Fruit fly (Drosophila melanogaster) whole organism, embryonic: ENCODE measurements around the gene CG12947.

Source experiments
- Adf1 ChIP-seq: fragments of 200-800 bp; sonication (Bioruptor generic); IDR thresholded peaks from 2 replicates; pipeline ENCODE4 v1.3.6; 2022; ENCODE audit warnings: missing biosample characterization, missing genetic modification characterization
- Asciz ChIP-seq: fragments of 200-800 bp; sonication (Bioruptor generic); optimal IDR thresholded peaks from 2 replicates; lab custom pipeline; 2017; ENCODE audit warnings: missing biosample characterization, mild to moderate bottlenecking, missing genetic modification characterization, missing genetic modification reagents
- B-H1 ChIP-seq: fragments of 200-800 bp; sonication (Bioruptor generic); IDR thresholded peaks from 3 replicates; pipeline ENCODE4 v1.3.6; 2022; ENCODE audit warnings: missing biosample characterization, missing genetic modification characterization
- Bgb ChIP-seq: fragments of 200-800 bp; sonication (Bioruptor generic); IDR thresholded peaks from 2 replicates; pipeline ENCODE4 v1.3.6; 2022; ENCODE audit warnings: missing biosample characterization, missing genetic modification characterization; ENCODE audit not compliant: partially characterized antibody
- Blimp-1 ChIP-seq: fragments of 200-800 bp; sonication (Bioruptor generic); optimal IDR thresholded peaks from 3 replicates; lab custom pipeline; 2018; ENCODE audit warnings: missing biosample characterization, missing genetic modification characterization, mild to moderate bottlenecking, moderate library complexity, missing genetic modification reagents
- BtbVII ChIP-seq: fragments of 200-800 bp; sonication (Bioruptor generic); optimal IDR thresholded peaks from 3 replicates; lab custom pipeline; 2017; ENCODE audit warnings: missing biosample characterization, mild to moderate bottlenecking, missing genetic modification characterization
- CG10267 ChIP-seq: fragments of 200-800 bp; sonication (Bioruptor generic); optimal IDR thresholded peaks from 2 replicates; lab custom pipeline; 2018; ENCODE audit warnings: missing biosample characterization, mild to moderate bottlenecking, missing genetic modification characterization, moderate library complexity
- CG12659 ChIP-seq: fragments of 200-800 bp; sonication (Bioruptor generic); optimal IDR thresholded peaks from 3 replicates; lab custom pipeline; 2017; ENCODE audit warnings: mild to moderate bottlenecking, missing biosample characterization, missing genetic modification reagents, missing genetic modification characterization
- CG17912 ChIP-seq: fragments of 200-800 bp; sonication (Bioruptor generic); optimal IDR thresholded peaks from 2 replicates; lab custom pipeline; 2018; ENCODE audit warnings: missing biosample characterization, mild to moderate bottlenecking, missing genetic modification characterization
- CG1832 ChIP-seq: fragments of 200-800 bp; sonication (Bioruptor generic); optimal IDR thresholded peaks from 2 replicates; lab custom pipeline; 2017; ENCODE audit warnings: missing biosample characterization, mild to moderate bottlenecking, missing genetic modification characterization, inconsistent platforms
- CG2116 ChIP-seq: fragments of 200-800 bp; sonication (Bioruptor generic); optimal IDR thresholded peaks from 3 replicates; lab custom pipeline; 2018; ENCODE audit warnings: missing biosample characterization, mild to moderate bottlenecking, missing genetic modification characterization
- CG2712 ChIP-seq: fragments of 200-800 bp; optimal IDR thresholded peaks from 3 replicates; lab custom pipeline; 2019; ENCODE audit warnings: missing biosample characterization, mild to moderate bottlenecking, missing genetic modification characterization, moderate library complexity
- CG2889 ChIP-seq: fragments of 200-800 bp; sonication (Bioruptor generic); IDR thresholded peaks from 3 replicates; pipeline ENCODE4 v1.3.6; 2022; ENCODE audit warnings: missing biosample characterization, missing genetic modification characterization
- CG30020 ChIP-seq: fragments of 200-800 bp; optimal IDR thresholded peaks from 2 replicates; lab custom pipeline; 2019; ENCODE audit warnings: missing biosample characterization, mild to moderate bottlenecking, missing genetic modification characterization, moderate library complexity
- CG3163 ChIP-seq: fragments of 200-800 bp; sonication (Bioruptor generic); optimal IDR thresholded peaks from 3 replicates; lab custom pipeline; 2016; ENCODE audit warnings: missing biosample characterization, missing genetic modification characterization
- CG7556 ChIP-seq: fragments of 200-800 bp; sonication (Bioruptor generic); optimal IDR thresholded peaks from 2 replicates; lab custom pipeline; 2017; ENCODE audit warnings: missing biosample characterization, mild to moderate bottlenecking, missing genetic modification characterization
- CG9215 ChIP-seq: fragments of 200-800 bp; sonication (Bioruptor generic); IDR thresholded peaks from 2 replicates; pipeline ENCODE4 v1.3.6; 2022; ENCODE audit warnings: missing biosample characterization, missing genetic modification characterization
- CG9727 ChIP-seq: fragments of 200-800 bp; sonication (Bioruptor generic); optimal IDR thresholded peaks from 3 replicates; lab custom pipeline; 2017; ENCODE audit warnings: missing biosample characterization, mild to moderate bottlenecking, missing genetic modification characterization
- Dad ChIP-seq: fragments of 200-800 bp; sonication (Bioruptor generic); optimal IDR thresholded peaks from 3 replicates; lab custom pipeline; 2016; ENCODE audit warnings: missing biosample characterization, missing genetic modification characterization
- Dp ChIP-seq: fragments of 200-800 bp; sonication (Bioruptor generic); optimal IDR thresholded peaks from 2 replicates; lab custom pipeline; 2018; ENCODE audit warnings: missing biosample characterization, mild to moderate bottlenecking, missing genetic modification characterization, moderate library complexity
- Gug ChIP-seq: fragments of 200-800 bp; sonication (Bioruptor generic); IDR thresholded peaks from 4 replicates; pipeline ENCODE4 v1.3.6; 2022; ENCODE audit warnings: missing biosample characterization, missing genetic modification characterization
- Hmr ChIP-seq: fragments of 200-800 bp; sonication (Bioruptor generic); optimal IDR thresholded peaks from 3 replicates; lab custom pipeline; 2017; ENCODE audit warnings: mild to moderate bottlenecking, missing biosample characterization, missing genetic modification reagents, missing genetic modification characterization
- Jarid2 ChIP-seq: fragments of 200-800 bp; sonication (Bioruptor generic); optimal IDR thresholded peaks from 3 replicates; lab custom pipeline; 2017; ENCODE audit warnings: mild to moderate bottlenecking, missing biosample characterization, missing genetic modification reagents, missing genetic modification characterization
- Lim3 ChIP-seq: fragments of 200-800 bp; sonication (Bioruptor generic); IDR thresholded peaks from 2 replicates; pipeline ENCODE4 v1.3.6; 2022; ENCODE audit warnings: missing biosample characterization, missing genetic modification characterization
- Lpt ChIP-seq: fragments of >200 bp; optimal IDR thresholded peaks from 2 replicates; lab custom pipeline; 2018; ENCODE audit warnings: missing biosample characterization, missing genetic modification characterization
- Max ChIP-seq: fragments of 200-800 bp; sonication (Bioruptor generic); optimal IDR thresholded peaks from 2 replicates; lab custom pipeline; 2016; ENCODE audit warnings: missing biosample characterization, mild to moderate bottlenecking, missing genetic modification characterization
- Stat92E ChIP-seq, 3 experiments: fragments of >200 bp in 2 of 3; fragments of 200-800 bp in 1 of 3; sonication (Bioruptor generic) in 1 of 3; optimal IDR thresholded peaks; 2 replicates each; lab custom pipeline; 2017 to 2019; ENCODE audit warnings: missing biosample characterization in 3 of 3, missing genetic modification characterization in 3 of 3, mild to moderate bottlenecking in 1 of 3, moderate library complexity in 1 of 3
- YL-1 ChIP-seq: fragments of 200-800 bp; sonication (Bioruptor generic); optimal IDR thresholded peaks from 3 replicates; lab custom pipeline; 2017; ENCODE audit warnings: missing biosample characterization, mild to moderate bottlenecking, missing genetic modification characterization
- bigmax ChIP-seq: fragments of 200-800 bp; sonication (Bioruptor generic); optimal IDR thresholded peaks from 2 replicates; lab custom pipeline; 2018; ENCODE audit warnings: missing biosample characterization, mild to moderate bottlenecking, missing genetic modification characterization
- dan ChIP-seq: fragments of 200-800 bp; sonication (Bioruptor generic); IDR thresholded peaks from 2 replicates; pipeline ENCODE4 v1.3.6; 2022; ENCODE audit warnings: missing biosample characterization, missing genetic modification characterization
- dati ChIP-seq: fragments of 200-800 bp; sonication (Bioruptor generic); IDR thresholded peaks from 2 replicates; pipeline ENCODE4 v1.3.6; 2022; ENCODE audit warnings: missing biosample characterization, missing genetic modification characterization
- emc ChIP-seq: fragments of 200-800 bp; sonication (Bioruptor generic); optimal IDR thresholded peaks from 2 replicates; lab custom pipeline; 2016; ENCODE audit warnings: missing biosample characterization, missing genetic modification characterization
- fd3F ChIP-seq: fragments of 200-800 bp; sonication (Bioruptor generic); optimal IDR thresholded peaks from 2 replicates; lab custom pipeline; 2018; ENCODE audit warnings: missing biosample characterization, mild to moderate bottlenecking, missing genetic modification characterization, moderate library complexity
- gcm ChIP-seq: fragments of 200-800 bp; sonication (Bioruptor generic); optimal IDR thresholded peaks from 2 replicates; lab custom pipeline; 2019; ENCODE audit warnings: missing biosample characterization, mild to moderate bottlenecking, missing genetic modification characterization, moderate library complexity
- insv ChIP-seq, 2 experiments: fragments of 200-800 bp; sonication (Bioruptor generic); optimal IDR thresholded peaks; 3 replicates each; lab custom pipeline; 2016 to 2018; ENCODE audit warnings: missing biosample characterization in 2 of 2, missing genetic modification characterization in 2 of 2
- inv ChIP-seq: fragments of 200-800 bp; sonication (Bioruptor generic); IDR thresholded peaks from 2 replicates; pipeline ENCODE4 v1.3.6; 2022; ENCODE audit warnings: missing biosample characterization, missing genetic modification characterization; ENCODE audit not compliant: partially characterized antibody
- nerfin-2 ChIP-seq: fragments of 200-800 bp; sonication (Bioruptor generic); IDR thresholded peaks from 2 replicates; pipeline ENCODE4 v1.3.6; 2022; ENCODE audit warnings: missing biosample characterization, missing genetic modification characterization; ENCODE audit not compliant: partially characterized antibody
- psq ChIP-seq: fragments of 200-800 bp; sonication (Bioruptor generic); optimal IDR thresholded peaks from 2 replicates; lab custom pipeline; 2017; ENCODE audit warnings: missing biosample characterization, missing genetic modification characterization
- sens ChIP-seq: fragments of 200-800 bp; sonication (Bioruptor generic); peaks from one replicate; lab custom pipeline; 2016; ENCODE audit warnings: missing biosample characterization, missing genetic modification characterization
- ssp ChIP-seq: fragments of 200-800 bp; sonication (Bioruptor generic); IDR thresholded peaks from 2 replicates; pipeline ENCODE4 v1.3.6; 2022; ENCODE audit warnings: missing biosample characterization, missing genetic modification characterization
- tna ChIP-seq: fragments of 200-800 bp; sonication (Bioruptor generic); IDR thresholded peaks from 2 replicates; pipeline ENCODE4 v1.3.6; 2022; ENCODE audit warnings: missing biosample characterization, missing genetic modification characterization; ENCODE audit not compliant: partially characterized antibody
- unc-4 ChIP-seq: fragments of 200-800 bp; sonication (Bioruptor generic); IDR thresholded peaks from 2 replicates; pipeline ENCODE4 v1.3.6; 2022; ENCODE audit warnings: missing biosample characterization, missing genetic modification characterization; ENCODE audit not compliant: partially characterized antibody
- usp ChIP-seq: fragments of >200 bp; optimal IDR thresholded peaks from 2 replicates; lab custom pipeline; 2017; ENCODE audit warnings: missing biosample characterization, missing genetic modification characterization
- vnd ChIP-seq: fragments of 200-800 bp; sonication (Bioruptor generic); IDR thresholded peaks from 3 replicates; pipeline ENCODE4 v1.3.6; 2022; ENCODE audit warnings: missing biosample characterization, missing genetic modification characterization; ENCODE audit not compliant: partially characterized antibody

Gene CG12947

dm6 chr3R:9808946-9809545 is 29.2 kb downstream of the CG12947 start, which contains the start of gene FBXO11 (continued):
- TF ChIP-seq inv (GFP tag; lab: Robert Waterston, UW) (peak; percentile 27; the same call in 1 of the 2 replicates), usp (no peak), CG2116 (GFP tag; lab: Kevin White, UChicago) (peak; percentile 67), Adf1 (no peak), psq (GFP tag; lab: Kevin White, UChicago) (peak; percentile 100), CG17912 (GFP tag; lab: Kevin White, UChicago) (no peak), Dad (GFP tag; lab: Kevin White, UChicago) (no peak), dan (GFP tag; lab: Robert Waterston, UW) (no peak), CG9727 (peak; percentile 2), dati (GFP tag; lab: Robert Waterston, UW) (no peak), CG2889 (GFP tag; lab: Robert Waterston, UW) (no peak), Dp (GFP tag; lab: Kevin White, UChicago) (peak; percentile 94), bigmax (no peak), CG2712 (no peak), CG7556 (GFP tag; lab: Kevin White, UChicago) (no peak), CG30020 (peak; percentile 30), nerfin-2 (GFP tag; lab: Robert Waterston, UW) (no peak), Max (peak; percentile 29), CG12659 (GFP tag; lab: Kevin White, UChicago) (peak; percentile 69), Stat92E (GFP tag; optimal IDR thresholded peaks at IDR 0.05; lab: Kevin White, UChicago) (peak in 1 of 3 experiments; percentile 83), insv (GFP tag; optimal IDR thresholded peaks at IDR 0.05; lab: Kevin White, UChicago) (peak in 1 of 2 experiments; percentile 15), Bgb (GFP tag; lab: Robert Waterston, UW) (peak; percentile 33; the same call in 1 of the 2 replicates), Lpt (GFP tag; lab: Kevin White, UChicago) (no peak), gcm (GFP tag; lab: Kevin White, UChicago) (peak; percentile 7), unc-4 (GFP tag; lab: Robert Waterston, UW) (peak; percentile 65), Asciz (GFP tag; lab: Kevin White, UChicago) (no peak), CG1832 (GFP tag; lab: Kevin White, UChicago) (peak; percentile 93), Lim3 (no peak), fd3F (GFP tag; lab: Kevin White, UChicago) (no peak), CG3163 (peak; percentile 11), Hmr (GFP tag; lab: Kevin White, UChicago) (peak; percentile 51), Blimp-1 (GFP tag; lab: Kevin White, UChicago) (no peak), BtbVII (GFP tag; lab: Kevin White, UChicago) (peak; percentile 30), YL-1 (GFP tag; lab: Kevin White, UChicago) (peak; percentile 98), tna (GFP tag; lab: Robert Waterston, UW) (no peak), ssp (GFP tag; lab: Robert Waterston, UW) (no peak), B-H1 (GFP tag; lab: Robert Waterston, UW) (no peak), vnd (GFP tag; lab: Robert Waterston, UW) (0 out of 3 replicates have a peak, but pooled peaks have one; percentile 24), Jarid2 (GFP tag; lab: Kevin White, UChicago) (peak; percentile 20), Gug (GFP tag; lab: Robert Waterston, UW) (no peak), CG10267 (tag; lab: Kevin White, UChicago) (peak; percentile 53), sens (GFP tag; lab: Kevin White, UChicago) (peak; percentile 78), emc (GFP tag; lab: Kevin White, UChicago) (no peak), CG9215 (GFP tag; lab: Robert Waterston, UW) (no peak)
